Fruit fly (Drosophila melanogaster) whole organism, embryonic: Measurements from ENCODE around the gene CG7656.
A peak's percentile ranks its signal among the peaks of the same experiment; 100 is the strongest.

Experiments
- CG11456 ChIP-seq: fragments of 200-800 bp; sonication (Bioruptor generic); IDR thresholded peaks from 3 replicates; pipeline ENCODE4 v1.3.6; 2022; ENCODE audit warnings: missing biosample characterization, missing genetic modification characterization
- CG11504 ChIP-seq: fragments of 200-800 bp; sonication (Bioruptor generic); optimal IDR thresholded peaks from 3 replicates; lab custom pipeline; 2019; ENCODE audit warnings: missing biosample characterization, mild to moderate bottlenecking, missing genetic modification characterization, moderate library complexity
- CG11723 ChIP-seq: fragments of 200-800 bp; sonication (Bioruptor generic); optimal IDR thresholded peaks from 2 replicates; lab custom pipeline; 2017; ENCODE audit warnings: missing biosample characterization, mild to moderate bottlenecking, missing genetic modification characterization
- CG1233 ChIP-seq: fragments of 200-800 bp; sonication (Bioruptor generic); optimal IDR thresholded peaks from 4 replicates; lab custom pipeline; 2018; ENCODE audit warnings: missing biosample characterization, mild to moderate bottlenecking, missing genetic modification characterization
- CG12942 ChIP-seq: fragments of 200-800 bp; sonication (Bioruptor generic); optimal IDR thresholded peaks from 3 replicates; lab custom pipeline; 2016; ENCODE audit warnings: missing biosample characterization, missing genetic modification characterization
- CG13624 ChIP-seq: fragments of 200-800 bp; sonication (Bioruptor generic); optimal IDR thresholded peaks from 2 replicates; lab custom pipeline; 2016; ENCODE audit warnings: missing biosample characterization, missing genetic modification characterization
- CG14441 ChIP-seq: fragments of 200-800 bp; sonication (Bioruptor generic); IDR thresholded peaks from 2 replicates; pipeline ENCODE4 v1.3.6; 2022; ENCODE audit warnings: missing biosample characterization, missing genetic modification characterization
- CG14710 ChIP-seq: fragments of 200-800 bp; sonication (Bioruptor generic); optimal IDR thresholded peaks from 3 replicates; lab custom pipeline; 2019; ENCODE audit warnings: missing biosample characterization, mild to moderate bottlenecking, missing genetic modification characterization, moderate library complexity
- CG15479 ChIP-seq: fragments of 200-800 bp; sonication (Bioruptor generic); optimal IDR thresholded peaks from 3 replicates; lab custom pipeline; 2019; ENCODE audit warnings: missing biosample characterization, mild to moderate bottlenecking, missing genetic modification characterization, moderate library complexity
- CG15601 ChIP-seq: fragments of 200-800 bp; sonication (Bioruptor generic); optimal IDR thresholded peaks from 3 replicates; lab custom pipeline; 2019; ENCODE audit warnings: missing biosample characterization, mild to moderate bottlenecking, missing genetic modification characterization, moderate library complexity
- CG15696 ChIP-seq: fragments of 200-800 bp; sonication (Bioruptor generic); optimal IDR thresholded peaks from 2 replicates; lab custom pipeline; 2019; ENCODE audit warnings: missing biosample characterization, mild to moderate bottlenecking, missing genetic modification characterization, moderate library complexity
- CG18262 ChIP-seq: fragments of 200-800 bp; optimal IDR thresholded peaks from 3 replicates; lab custom pipeline; 2019; ENCODE audit warnings: missing biosample characterization, mild to moderate bottlenecking, missing genetic modification characterization, moderate library complexity
- CG4820 ChIP-seq: fragments of 200-800 bp; sonication (Bioruptor generic); optimal IDR thresholded peaks from 3 replicates; lab custom pipeline; 2016; ENCODE audit warnings: missing biosample characterization, missing genetic modification characterization
- CG6689 ChIP-seq: fragments of 200-800 bp; sonication (Bioruptor generic); IDR thresholded peaks from 2 replicates; pipeline ENCODE4 v1.3.6; 2022; ENCODE audit warnings: missing biosample characterization, missing genetic modification characterization
- CG8089 ChIP-seq: fragments of 200-800 bp; sonication (Bioruptor generic); optimal IDR thresholded peaks from 3 replicates; lab custom pipeline; 2016; ENCODE audit warnings: missing biosample characterization, missing genetic modification characterization
- CG8290 ChIP-seq, 3 experiments: fragments of 200-800 bp; sonication (Bioruptor generic); optimal IDR thresholded peaks; 2 replicates each; lab custom pipeline; 2016 to 2019; ENCODE audit warnings: missing biosample characterization in 3 of 3, missing genetic modification characterization in 3 of 3, mild to moderate bottlenecking in 2 of 3, moderate library complexity in 1 of 3
- CG8388 ChIP-seq: fragments of 200-800 bp; sonication (Bioruptor generic); optimal IDR thresholded peaks from 2 replicates; lab custom pipeline; 2019; ENCODE audit warnings: missing biosample characterization, mild to moderate bottlenecking, missing genetic modification characterization, moderate library complexity
- CG8924 ChIP-seq: fragments of 200-800 bp; optimal IDR thresholded peaks from 3 replicates; lab custom pipeline; 2019; ENCODE audit warnings: missing biosample characterization, mild to moderate bottlenecking, missing genetic modification characterization, moderate library complexity
- CoRest ChIP-seq: fragments of 200-800 bp; sonication (Bioruptor generic); optimal IDR thresholded peaks from 3 replicates; lab custom pipeline; 2018; ENCODE audit warnings: missing biosample characterization, mild to moderate bottlenecking, missing genetic modification characterization, moderate library complexity
- D ChIP-seq, 2 experiments: fragments of 200-800 bp in 1 of 2; fragments of >200 bp in 1 of 2; sonication (Bioruptor generic) in 1 of 2; optimal IDR thresholded peaks; 2 replicates in 1 of 2; 3 replicates in 1 of 2; lab custom pipeline; 2017; ENCODE audit warnings: mild to moderate bottlenecking in 1 of 2, missing biosample characterization in 1 of 2, missing genetic modification characterization in 1 of 2, missing genetic modification reagents in 1 of 2
- Dfd ChIP-seq, 2 experiments: fragments of >200 bp; optimal IDR thresholded peaks; 2 replicates each; lab custom pipeline; 2017; ENCODE audit warnings: missing biosample characterization in 2 of 2, missing genetic modification characterization in 2 of 2
- E2f1 ChIP-seq: fragments of 200-800 bp; sonication (Bioruptor generic); IDR thresholded peaks from 2 replicates; pipeline ENCODE4 v1.3.6; 2022; ENCODE audit warnings: missing biosample characterization, missing genetic modification characterization
- Hmr ChIP-seq: fragments of 200-800 bp; sonication (Bioruptor generic); optimal IDR thresholded peaks from 3 replicates; lab custom pipeline; 2017; ENCODE audit warnings: mild to moderate bottlenecking, missing biosample characterization, missing genetic modification reagents, missing genetic modification characterization
- Hr39 ChIP-seq: fragments of >200 bp; optimal IDR thresholded peaks from 2 replicates; lab custom pipeline; 2017
- Kr ChIP-seq: fragments of 200-800 bp; sonication (Bioruptor generic); optimal IDR thresholded peaks from 2 replicates; lab custom pipeline; 2017; ENCODE audit warnings: missing biosample characterization, mild to moderate bottlenecking, missing genetic modification characterization
- MESR4 ChIP-seq: fragments of 200-800 bp; sonication (Bioruptor generic); optimal IDR thresholded peaks from 2 replicates; lab custom pipeline; 2018; ENCODE audit warnings: missing biosample characterization, mild to moderate bottlenecking, missing genetic modification characterization, moderate library complexity
- Max ChIP-seq: fragments of 200-800 bp; sonication (Bioruptor generic); optimal IDR thresholded peaks from 2 replicates; lab custom pipeline; 2016; ENCODE audit warnings: missing biosample characterization, mild to moderate bottlenecking, missing genetic modification characterization
- Med ChIP-seq: fragments of 200-800 bp; sonication (Bioruptor generic); peaks from one replicate; lab custom pipeline; 2016; ENCODE audit warnings: missing biosample characterization, missing genetic modification characterization, mild to moderate bottlenecking, inconsistent platforms, moderate library complexity
- NFAT ChIP-seq: fragments of 200-800 bp; sonication (Bioruptor generic); IDR thresholded peaks from 2 replicates; pipeline ENCODE4 v1.3.6; 2022; ENCODE audit warnings: missing biosample characterization, missing genetic modification characterization
- Usf ChIP-seq: fragments of 200-800 bp; sonication (Bioruptor generic); optimal IDR thresholded peaks from 2 replicates; lab custom pipeline; 2017; ENCODE audit warnings: missing genotype, missing biosample characterization, missing genetic modification characterization
- bowl ChIP-seq: fragments of 200-800 bp; sonication (Bioruptor generic); IDR thresholded peaks from 2 replicates; pipeline ENCODE4 v1.3.6; 2022; ENCODE audit warnings: missing biosample characterization, missing genetic modification characterization
- cato ChIP-seq: fragments of 200-800 bp; sonication (Bioruptor generic); optimal IDR thresholded peaks from 2 replicates; lab custom pipeline; 2016; ENCODE audit warnings: missing biosample characterization, missing genetic modification characterization, borderline replicate concordance
- crp ChIP-seq, 2 experiments: fragments of 200-800 bp; sonication (Bioruptor generic); optimal IDR thresholded peaks; 2 replicates in 1 of 2; 3 replicates in 1 of 2; lab custom pipeline; 2017; ENCODE audit warnings: missing biosample characterization in 2 of 2, missing genetic modification characterization in 2 of 2, mild to moderate bottlenecking in 1 of 2, moderate library complexity in 1 of 2
- gem ChIP-seq: fragments of 200-800 bp; sonication (Bioruptor generic); optimal IDR thresholded peaks from 2 replicates; lab custom pipeline; 2019; ENCODE audit warnings: missing biosample characterization, mild to moderate bottlenecking, missing genetic modification characterization, moderate library complexity
- hb ChIP-seq: fragments of 200-800 bp; sonication (Bioruptor generic); IDR thresholded peaks from 3 replicates; pipeline ENCODE4 v1.3.6; 2022; ENCODE audit warnings: missing biosample characterization, missing genetic modification characterization; ENCODE audit not compliant: partially characterized antibody
- lmd ChIP-seq: fragments of 200-800 bp; sonication (Bioruptor generic); IDR thresholded peaks from 2 replicates; pipeline ENCODE4 v1.3.6; 2022; ENCODE audit warnings: missing biosample characterization, missing genetic modification characterization
- mirr ChIP-seq: fragments of 200-800 bp; sonication (Bioruptor generic); optimal IDR thresholded peaks from 3 replicates; lab custom pipeline; 2018; ENCODE audit warnings: missing biosample characterization, mild to moderate bottlenecking, missing genetic modification characterization
- nmo ChIP-seq: fragments of 200-800 bp; sonication (Bioruptor generic); optimal IDR thresholded peaks from 2 replicates; lab custom pipeline; 2018; ENCODE audit warnings: missing biosample characterization, mild to moderate bottlenecking, missing genetic modification characterization, moderate library complexity
- pan ChIP-seq, 4 experiments: fragments of >200 bp in 3 of 4; fragments of 200-800 bp in 1 of 4; sonication (Bioruptor generic) in 1 of 4; optimal IDR thresholded peaks in 3 of 4; IDR thresholded peaks in 1 of 4; 2 replicates each; pipeline versions ENCODE4 v1.3.6 to Lab custom; 2017 to 2022; ENCODE audit warnings: missing biosample characterization in 2 of 4, missing genetic modification characterization in 2 of 4, mixed read lengths in 1 of 4
- pros ChIP-seq: fragments of 200-800 bp; sonication (Bioruptor generic); optimal IDR thresholded peaks from 3 replicates; lab custom pipeline; 2019; ENCODE audit warnings: missing biosample characterization, mild to moderate bottlenecking, missing genetic modification characterization, moderate library complexity
- row ChIP-seq: fragments of 200-800 bp; sonication (Bioruptor generic); IDR thresholded peaks from 3 replicates; pipeline ENCODE4 v1.3.6; 2022; ENCODE audit warnings: missing biosample characterization, missing genetic modification characterization
- sens ChIP-seq: fragments of 200-800 bp; sonication (Bioruptor generic); peaks from one replicate; lab custom pipeline; 2016; ENCODE audit warnings: missing biosample characterization, missing genetic modification characterization
- sima ChIP-seq: fragments of 200-800 bp; sonication (Bioruptor generic); optimal IDR thresholded peaks from 2 replicates; lab custom pipeline; 2016; ENCODE audit warnings: missing biosample characterization, missing genetic modification characterization
- sisA ChIP-seq: fragments of 200-800 bp; sonication (Bioruptor generic); IDR thresholded peaks from 2 replicates; pipeline ENCODE4 v1.3.6; 2022; ENCODE audit warnings: missing biosample characterization, missing genetic modification characterization
- so ChIP-seq: fragments of 200-800 bp; sonication (Bioruptor generic); IDR thresholded peaks from 3 replicates; pipeline ENCODE4 v1.3.6; 2022; ENCODE audit warnings: missing biosample characterization, missing genetic modification characterization

The CG7656 gene

DNA sequence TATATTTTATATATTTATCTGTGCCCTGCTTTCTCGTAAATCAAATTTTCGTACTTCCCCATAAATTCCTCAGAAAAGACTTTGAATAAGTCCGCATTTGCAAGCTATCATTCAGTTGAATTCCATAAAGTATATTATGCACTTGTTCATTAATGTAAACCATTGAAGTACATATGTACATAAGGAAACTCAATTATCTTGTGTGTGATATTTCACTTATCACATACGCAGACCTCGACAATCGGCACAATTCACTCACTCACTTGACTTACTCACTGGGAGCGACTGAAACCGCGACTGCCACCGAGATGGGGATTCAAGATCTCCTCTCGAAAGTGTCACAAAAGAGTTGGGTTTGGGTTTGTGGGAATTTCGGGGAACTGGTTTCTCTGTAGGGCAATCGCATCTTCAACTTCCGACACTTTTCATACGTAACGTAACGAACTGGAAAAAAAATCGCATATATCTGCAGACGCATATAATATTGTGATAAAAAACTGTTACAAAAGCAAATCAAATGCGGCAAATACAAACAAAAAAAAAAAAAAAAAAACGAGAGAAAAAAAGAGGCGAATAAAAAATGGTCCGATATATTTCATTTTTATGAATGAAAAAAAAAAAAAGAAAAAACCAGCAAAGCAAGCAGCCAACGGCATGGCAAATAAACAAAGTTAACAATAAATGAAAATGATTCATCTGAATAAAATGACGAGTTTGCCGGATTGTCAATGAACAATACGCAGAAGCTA, 9.2 kb upstream of the CG7656 start (continued):
- TF ChIP-seq Max (GFP tag; lab: Kevin White, UChicago): no peak
- TF ChIP-seq CG13624: no peak
- TF ChIP-seq mirr (GFP tag; lab: Kevin White, UChicago): peak; percentile 26
- no peak for TF ChIP-seq sisA
- TF ChIP-seq NFAT (GFP tag; lab: Robert Waterston, UW): no peak
- no peak for TF ChIP-seq sima (GFP tag; lab: Kevin White, UChicago)
- TF ChIP-seq cato (GFP tag; lab: Kevin White, UChicago): no peak
- no peak for TF ChIP-seq CG4820 (GFP tag; lab: Kevin White, UChicago)
- no peak for TF ChIP-seq hb (GFP tag; lab: Robert Waterston, UW)
- TF ChIP-seq Hr39: no peak
- TF ChIP-seq bowl: 0 out of 2 replicates have a peak, but pooled peaks have one; percentile 41

DNA sequence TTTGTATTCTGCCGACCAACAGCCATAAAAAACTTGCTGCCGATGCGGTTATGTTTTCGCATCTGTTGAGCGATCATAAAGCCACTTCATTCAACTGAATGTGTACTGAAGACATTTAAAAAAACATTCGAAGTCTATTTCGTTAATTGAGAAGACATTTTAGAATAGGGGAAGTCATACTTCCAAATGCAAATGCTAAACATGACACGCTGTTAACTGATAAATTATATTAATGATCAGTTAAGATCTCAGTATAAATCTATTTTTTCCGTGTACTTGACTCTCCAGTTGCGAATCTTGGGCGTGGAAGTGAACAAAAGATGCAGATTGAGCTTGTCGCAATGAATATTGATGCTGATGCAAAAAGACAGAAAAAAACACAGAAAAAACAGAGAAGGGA, 8.0 kb upstream of the CG7656 start:
- TF ChIP-seq Kr (GFP tag; lab: Kevin White, UChicago) (no peak), CG11456 (no peak), MESR4 (GFP tag; lab: Kevin White, UChicago) (no peak), pros (GFP tag; lab: Kevin White, UChicago) (no peak), nmo (GFP tag; lab: Kevin White, UChicago) (no peak), Dfd (GFP tag; optimal IDR thresholded peaks at IDR 0.05; lab: Kevin White, UChicago) (no peak), CG15479 (peak; percentile 19), CG15601 (tag; lab: Kevin White, UChicago) (no peak), CG11723 (GFP tag; lab: Kevin White, UChicago) (no peak), pan (optimal IDR thresholded peaks at IDR 0.05; lab: Kevin White, UChicago) (no peak), pan (GFP tag; optimal IDR thresholded peaks at IDR 0.05 in 1 of 2, IDR thresholded peaks at IDR 0.05 in 1 of 2) (peak in 1 of 2 experiments; percentile 4), CG15696 (no peak), Usf (GFP tag; lab: Kevin White, UChicago) (no peak)

- TF ChIP-seq crp (GFP tag; optimal IDR thresholded peaks at IDR 0.05; lab: Kevin White, UChicago): no peak
- TF ChIP-seq lmd (GFP tag; lab: Robert Waterston, UW): peak; percentile 24
- peak; percentile 3 for TF ChIP-seq CG8388 (GFP tag; lab: Kevin White, UChicago)
- TF ChIP-seq gem (tag; lab: Kevin White, UChicago): peak; percentile 31
- TF ChIP-seq CG6689 (GFP tag; lab: Robert Waterston, UW): 0 out of 2 replicates have a peak, but pooled peaks have one; percentile 13
- TF ChIP-seq CG8089: no peak
- no peak for TF ChIP-seq CG8290 (GFP tag; optimal IDR thresholded peaks at IDR 0.05; lab: Kevin White, UChicago)
- peak in 1 of 2 experiments; percentile 21 for TF ChIP-seq CG8290 (tag; optimal IDR thresholded peaks at IDR 0.05; lab: Kevin White, UChicago)
- TF ChIP-seq sens (GFP tag; lab: Kevin White, UChicago): peak; percentile 68
- peak; percentile 22 for TF ChIP-seq CG18262
- TF ChIP-seq CG14710 (tag; lab: Kevin White, UChicago): peak; percentile 20
- peak; percentile 10 for TF ChIP-seq CG8924 (tag; lab: Kevin White, UChicago)
- no peak for TF ChIP-seq CG12942 (GFP tag; lab: Kevin White, UChicago)
- no peak for TF ChIP-seq CG1233 (GFP tag; lab: Kevin White, UChicago)
- peak; percentile 8 for TF ChIP-seq CoRest (tag; lab: Kevin White, UChicago)
- TF ChIP-seq CG15601 (tag; lab: Kevin White, UChicago): peak; percentile 37
- TF ChIP-seq E2f1: no peak
- peak; percentile 78 for TF ChIP-seq Med (GFP tag; lab: Kevin White, UChicago)
- 0 out of 3 replicates have a peak, but pooled peaks have one; percentile 26 for TF ChIP-seq so (GFP tag; lab: Robert Waterston, UW)
- 0 out of 2 replicates have a peak, but pooled peaks have one; percentile 37 for TF ChIP-seq CG14441
- TF ChIP-seq CG13624: no peak
- TF ChIP-seq CG11504 (tag; lab: Kevin White, UChicago): peak; percentile 24
- peak; percentile 9 for TF ChIP-seq D (optimal IDR thresholded peaks at IDR 0.05; lab: Kevin White, UChicago)
- peak; percentile 7 for TF ChIP-seq D (GFP tag; optimal IDR thresholded peaks at IDR 0.05; lab: Kevin White, UChicago)
- TF ChIP-seq Hmr (GFP tag; lab: Kevin White, UChicago): peak; percentile 18
- peak; percentile 52; the same call in 2 of the 3 replicates for TF ChIP-seq row (GFP tag; lab: Robert Waterston, UW)
Measured at dm6 chr3L:15595175-15595724, 7.3 kb upstream of the CG7656 start.
